Fruit fly (Drosophila melanogaster): ENCODE data around the gene CG10336.

Gene CG10336

DNA sequence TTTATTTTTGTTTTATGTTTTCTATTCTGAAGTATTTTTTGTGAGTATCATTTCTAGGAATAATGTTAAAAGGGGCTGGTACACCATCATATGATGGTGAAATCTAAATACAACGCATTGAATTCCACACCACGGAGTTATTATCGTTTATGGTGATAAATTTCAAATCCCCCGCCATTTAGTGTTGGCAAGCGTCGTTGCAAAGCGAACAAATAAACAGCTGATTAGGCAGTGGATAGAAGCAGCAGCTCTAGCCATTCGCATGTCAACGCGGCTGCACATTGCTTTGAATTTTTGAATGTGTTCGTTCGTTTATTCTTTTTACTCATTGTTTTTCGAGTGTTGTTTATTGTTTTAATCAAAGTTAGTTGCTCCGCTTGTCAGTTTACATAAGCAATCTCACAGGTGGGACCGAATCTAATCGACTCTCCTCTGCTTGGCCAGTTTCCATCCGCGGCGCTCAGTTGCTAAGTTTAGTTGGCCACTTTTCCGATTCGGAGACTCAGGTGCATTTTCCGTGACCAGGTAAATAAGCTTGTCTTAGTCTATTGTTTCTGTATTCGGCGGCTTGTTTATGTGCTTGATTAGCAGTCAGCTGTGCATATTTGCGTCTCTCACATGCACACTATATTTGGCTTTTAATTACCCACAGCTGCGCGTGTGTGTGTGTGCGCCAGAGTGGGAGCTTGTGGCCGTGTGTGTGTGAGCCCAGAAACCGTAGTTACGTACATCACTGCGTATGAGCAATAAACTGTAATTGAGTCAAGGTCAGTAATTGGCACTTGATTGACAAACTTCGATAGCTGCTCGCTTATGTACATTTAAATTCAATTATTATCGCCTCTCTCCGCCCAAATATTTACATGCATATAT lies 12.1 kb upstream of the CG10336 start, which contains the start of the genes Mst36Fa and CG31751 (continued):
- TF ChIP-seq NFAT (GFP tag; IDR thresholded peaks at IDR 0.05) (no peak; the same call in 1 of the 2 replicates), az2 (GFP tag; optimal IDR thresholded peaks at IDR 0.05) (peak; percentile 38), CG4820 (GFP tag; optimal IDR thresholded peaks at IDR 0.05) (peak; percentile 13), CG6689 (GFP tag; IDR thresholded peaks at IDR 0.05) (peak; percentile 40; the same call in 1 of the 2 replicates), sd (tag; optimal IDR thresholded peaks at IDR 0.05) (no peak), CG30431 (GFP tag; optimal IDR thresholded peaks at IDR 0.05) (no peak), onecut (GFP tag; IDR thresholded peaks at IDR 0.05) (peak; percentile 74), hkb (optimal IDR thresholded peaks at IDR 0.05) (no peak), hkb (GFP tag; IDR thresholded peaks at IDR 0.05) (peak; percentile 79), Fer3 (tag; optimal IDR thresholded peaks at IDR 0.05) (peak; percentile 80), CG6272 (GFP tag; IDR thresholded peaks at IDR 0.05) (no peak), Ets65A (GFP tag) (no peak), org-1 (GFP tag; optimal IDR thresholded peaks at IDR 0.05) (peak; percentile 88), CG18011 (GFP tag; optimal IDR thresholded peaks at IDR 0.05) (peak; percentile 41), CG2120 (GFP tag; optimal IDR thresholded peaks at IDR 0.05) (peak; percentile 71), Oaz (GFP tag; IDR thresholded peaks at IDR 0.05) (no peak), cad (GFP tag; optimal IDR thresholded peaks at IDR 0.05) (no peak), Camta (GFP tag; optimal IDR thresholded peaks at IDR 0.05) (peak; percentile 84), CG8089 (GFP tag; optimal IDR thresholded peaks at IDR 0.05) (peak; percentile 85), Atf-2 (GFP tag; optimal IDR thresholded peaks at IDR 0.05) (peak; percentile 47), cwo (GFP tag; optimal IDR thresholded peaks at IDR 0.05) (peak; percentile 73), CG14050 (GFP tag; IDR thresholded peaks at IDR 0.05) (peak; percentile 33; the same call in 1 of the 3 replicates), shn (GFP tag; optimal IDR thresholded peaks at IDR 0.05) (peak; percentile 69), sim (GFP tag; IDR thresholded peaks at IDR 0.05) (peak; percentile 76), Sox100B (GFP tag; optimal IDR thresholded peaks at IDR 0.05) (peak; percentile 86), ranshi (GFP tag; IDR thresholded peaks at IDR 0.05) (peak; percentile 55; the same call in 1 of the 2 replicates)

DNA sequence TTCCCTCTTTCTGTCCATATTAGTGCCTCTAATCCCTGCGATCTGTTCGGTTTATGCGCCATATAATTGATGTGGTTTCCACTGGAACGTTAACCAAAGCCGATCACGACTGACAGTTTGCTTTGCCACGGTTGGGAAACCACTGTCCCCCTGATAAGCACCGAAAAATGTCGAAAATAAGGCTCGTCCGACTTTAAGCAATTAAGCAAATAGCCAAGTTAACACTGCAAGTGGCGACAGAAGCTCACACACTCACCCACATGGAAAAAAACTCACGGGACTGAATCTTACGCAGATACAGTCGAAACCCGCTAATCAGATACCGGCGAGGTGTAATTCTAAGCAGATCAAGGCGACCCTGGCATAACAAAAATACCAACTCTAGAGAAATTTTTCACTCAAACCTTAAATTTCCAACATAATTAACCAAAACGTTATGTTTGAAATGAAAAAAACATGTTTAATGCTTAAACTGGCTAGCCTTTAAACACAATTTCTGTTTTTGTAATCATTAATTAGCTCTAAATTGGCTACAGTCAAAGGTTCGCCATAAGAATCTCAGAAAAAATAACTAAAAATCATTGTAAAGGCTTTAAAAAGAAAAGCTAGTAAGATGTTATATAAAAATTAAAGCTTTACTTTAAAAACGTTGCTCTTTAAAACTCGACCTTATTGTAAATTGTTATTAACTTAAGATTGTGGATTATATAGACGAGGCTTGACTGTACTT lies 11.3 kb upstream of the CG10336 start:
- TF ChIP-seq CG4328 (GFP tag; optimal IDR thresholded peaks at IDR 0.05) (peak; percentile 12), vvl (GFP tag; IDR thresholded peaks at IDR 0.05) (0 out of 2 replicates have a peak, but pooled peaks have one; percentile 6), NfI (GFP tag; optimal IDR thresholded peaks at IDR 0.05) (peak; percentile 33), CoRest (tag; optimal IDR thresholded peaks at IDR 0.05) (peak; percentile 49), ranshi (GFP tag; IDR thresholded peaks at IDR 0.05) (0 out of 2 replicates have a peak, but pooled peaks have one; percentile 31), CG9215 (GFP tag; IDR thresholded peaks at IDR 0.05) (peak; percentile 7; the same call in 1 of the 2 replicates), Hmr (GFP tag; optimal IDR thresholded peaks at IDR 0.05) (no peak), CG11695 (GFP tag; IDR thresholded peaks at IDR 0.05) (0 out of 3 replicates have a peak, but pooled peaks have one; percentile 18), CG12104 (GFP tag; optimal IDR thresholded peaks at IDR 0.05) (peak; percentile 5), CG14441 (GFP tag; IDR thresholded peaks at IDR 0.05) (0 out of 2 replicates have a peak, but pooled peaks have one; percentile 10), CG7786 (GFP tag; optimal IDR thresholded peaks at IDR 0.05) (peak; percentile 33), Bteb2 (GFP tag; optimal IDR thresholded peaks at IDR 0.05) (no peak), CG15011 (GFP tag; optimal IDR thresholded peaks at IDR 0.05) (peak; percentile 12), CG12236 (GFP tag; optimal IDR thresholded peaks at IDR 0.05) (no peak), CG9727 (GFP tag; optimal IDR thresholded peaks at IDR 0.05) (peak; percentile 22), crol (GFP tag; IDR thresholded peaks at IDR 0.05) (no peak), slbo (GFP tag; IDR thresholded peaks at IDR 0.05) (peak; percentile 31), CG3726 (GFP tag; IDR thresholded peaks at IDR 0.05) (0 out of 3 replicates have a peak, but pooled peaks have one; percentile 8), Chrac-16 (GFP tag; optimal IDR thresholded peaks at IDR 0.05) (peak; percentile 15), CG9437 (GFP tag; optimal IDR thresholded peaks at IDR 0.05) (peak; percentile 48), grau (tag; optimal IDR thresholded peaks at IDR 0.05) (peak; percentile 86), lmd (GFP tag; IDR thresholded peaks at IDR 0.05) (peak; percentile 7; the same call in 1 of the 2 replicates), CG13424 (tag; optimal IDR thresholded peaks at IDR 0.05) (peak; percentile 43), CG10431 (GFP tag; optimal IDR thresholded peaks at IDR 0.05) (no peak)
